Worm (Caenorhabditis elegans) whole organism, late embryonic: Measurements from ENCODE around the gene srh-301.

ENCODE experiments used
- C08G9.2 ChIP-seq: sonication (generic microtip); optimal IDR thresholded peaks from 2 replicates; lab custom pipeline; 2016; ENCODE audit warnings: mild to moderate bottlenecking, missing genetic modification characterization, moderate library complexity, missing compliant biosample characterization
- F13H6.1 ChIP-seq: sonication (generic microtip); optimal IDR thresholded peaks from 2 replicates; lab custom pipeline; 2016; ENCODE audit warnings: missing genetic modification characterization, missing compliant biosample characterization
- K02D7.2 ChIP-seq: sonication (generic microtip); optimal IDR thresholded peaks from 2 replicates; lab custom pipeline; 2017; ENCODE audit warnings: mild to moderate bottlenecking, missing genetic modification characterization, missing compliant biosample characterization
- K09A11.1 ChIP-seq: sonication (generic microtip); optimal IDR thresholded peaks from 2 replicates; lab custom pipeline; 2017; ENCODE audit warnings: antibody characterized with exemption, mild to moderate bottlenecking, missing genetic modification characterization, missing compliant biosample characterization; ENCODE audit not compliant: insufficient read depth
- T23F11.4 ChIP-seq: fragments of 200-800 bp; sonication (Bioruptor generic); optimal IDR thresholded peaks from 2 replicates; lab custom pipeline; 2018; ENCODE audit warnings: mild to moderate bottlenecking, missing genetic modification characterization, missing compliant biosample characterization
- Y22D7AL.16 ChIP-seq: sonication (generic microtip); optimal IDR thresholded peaks from 2 replicates; lab custom pipeline; 2016; ENCODE audit warnings: missing genetic modification characterization, missing compliant biosample characterization
- ama-1 ChIP-seq: fragments of 150-350 bp; optimal IDR thresholded peaks from 2 replicates; lab custom pipeline; 2014
- ceh-19 ChIP-seq: fragments of 200-800 bp; sonication (Bioruptor generic); optimal IDR thresholded peaks from 2 replicates; lab custom pipeline; 2018; ENCODE audit warnings: mild to moderate bottlenecking, missing genetic modification characterization, missing compliant biosample characterization
- ceh-22 ChIP-seq: sonication (generic microtip); optimal IDR thresholded peaks from 2 replicates; lab custom pipeline; 2017; ENCODE audit warnings: missing biosample characterization, missing genetic modification characterization
- ceh-24 ChIP-seq: sonication (generic microtip); optimal IDR thresholded peaks from 2 replicates; lab custom pipeline; 2016; ENCODE audit warnings: mild to moderate bottlenecking, missing genetic modification characterization, missing compliant biosample characterization
- ceh-34 ChIP-seq: sonication (generic microtip); optimal IDR thresholded peaks from 2 replicates; lab custom pipeline; 2016; ENCODE audit warnings: mild to moderate bottlenecking, missing genetic modification characterization, missing compliant biosample characterization
- ceh-45 ChIP-seq: fragments of 200-800 bp; sonication (Bioruptor generic); IDR thresholded peaks from 2 replicates; pipeline ENCODE4 v1.3.6; 2022; ENCODE audit warnings: missing genetic modification reagents, missing genetic modification characterization, missing compliant biosample characterization
- ceh-9 ChIP-seq: sonication (generic microtip); optimal IDR thresholded peaks from 2 replicates; lab custom pipeline; 2016; ENCODE audit warnings: mild to moderate bottlenecking, missing genetic modification characterization, inconsistent platforms, missing compliant biosample characterization
- che-1 ChIP-seq: sonication (generic microtip); optimal IDR thresholded peaks from 2 replicates; lab custom pipeline; 2016; ENCODE audit warnings: mild to moderate bottlenecking, missing genetic modification characterization, missing compliant biosample characterization
- dve-1 ChIP-seq: sonication (generic microtip); optimal IDR thresholded peaks from 2 replicates; lab custom pipeline; 2017; ENCODE audit warnings: antibody characterized with exemption, mild to moderate bottlenecking, missing genetic modification characterization, missing compliant biosample characterization
- elt-4 ChIP-seq: sonication (generic microtip); optimal IDR thresholded peaks from 2 replicates; lab custom pipeline; 2016; ENCODE audit warnings: missing genetic modification characterization, missing compliant biosample characterization
- eyg-1 ChIP-seq: sonication (generic microtip); optimal IDR thresholded peaks from 2 replicates; lab custom pipeline; 2016; ENCODE audit warnings: missing genotype, missing genetic modification characterization, missing compliant biosample characterization
- fkh-10 ChIP-seq: fragments of 150-350 bp; optimal IDR thresholded peaks from 2 replicates; lab custom pipeline; 2014; ENCODE audit warnings: missing biosample characterization, missing genetic modification reagents, missing genetic modification characterization
- gmeb-2 ChIP-seq: sonication (generic microtip); optimal IDR thresholded peaks from 2 replicates; lab custom pipeline; 2016; ENCODE audit warnings: missing genetic modification characterization, inconsistent platforms, missing compliant biosample characterization
- hlh-13 ChIP-seq: fragments of 200-800 bp; sonication (Bioruptor generic); optimal IDR thresholded peaks from 2 replicates; lab custom pipeline; 2018; ENCODE audit warnings: mild to moderate bottlenecking, missing genetic modification characterization, missing compliant biosample characterization
- hlh-15 ChIP-seq: sonication (generic microtip); optimal IDR thresholded peaks from 2 replicates; lab custom pipeline; 2016; ENCODE audit warnings: missing genetic modification characterization, missing compliant biosample characterization
- hlh-8 ChIP-seq: sonication (generic microtip); optimal IDR thresholded peaks from 2 replicates; lab custom pipeline; 2016; ENCODE audit warnings: missing genotype, missing genetic modification characterization, missing compliant biosample characterization
- lim-6 ChIP-seq: sonication (generic microtip); optimal IDR thresholded peaks from 2 replicates; lab custom pipeline; 2016; ENCODE audit warnings: missing genetic modification characterization, missing compliant biosample characterization
- lin-11 ChIP-seq: fragments of 200-800 bp; sonication (Bioruptor generic); optimal IDR thresholded peaks from 2 replicates; lab custom pipeline; 2018; ENCODE audit warnings: mild to moderate bottlenecking, missing genetic modification characterization, missing compliant biosample characterization
- mec-3 ChIP-seq: sonication (generic microtip); optimal IDR thresholded peaks from 2 replicates; lab custom pipeline; 2016; ENCODE audit warnings: borderline replicate concordance, missing genetic modification characterization, missing compliant biosample characterization
- nhr-232 ChIP-seq: sonication (generic microtip); optimal IDR thresholded peaks from 2 replicates; lab custom pipeline; 2016; ENCODE audit warnings: missing genetic modification characterization, missing compliant biosample characterization
- pat-9 ChIP-seq: fragments of 200-800 bp; sonication (Bioruptor generic); optimal IDR thresholded peaks from 2 replicates; lab custom pipeline; 2018; ENCODE audit warnings: mild to moderate bottlenecking, missing genetic modification characterization, moderate library complexity, missing compliant biosample characterization
- pax-1 ChIP-seq: fragments of 150-350 bp; optimal IDR thresholded peaks from 2 replicates; lab custom pipeline; 2014; ENCODE audit warnings: missing biosample characterization, missing genetic modification characterization
- pha-2 ChIP-seq: sonication (generic microtip); optimal IDR thresholded peaks from 2 replicates; lab custom pipeline; 2017; ENCODE audit warnings: mild to moderate bottlenecking, missing genetic modification characterization, missing compliant biosample characterization
- pha-4 ChIP-seq: fragments of 150-350 bp; optimal IDR thresholded peaks from 2 replicates; lab custom pipeline; 2018; ENCODE audit warnings: missing biosample characterization, missing genetic modification reagents, missing genetic modification characterization
- pqm-1 ChIP-seq: sonication (generic microtip); optimal IDR thresholded peaks from 2 replicates; lab custom pipeline; 2016; ENCODE audit warnings: missing genetic modification characterization, missing compliant biosample characterization
- ref-2 ChIP-seq: sonication (generic microtip); optimal IDR thresholded peaks from 2 replicates; lab custom pipeline; 2016; ENCODE audit warnings: missing genetic modification characterization, missing compliant biosample characterization
- rnt-1 ChIP-seq: sonication (generic microtip); optimal IDR thresholded peaks from 2 replicates; lab custom pipeline; 2016; ENCODE audit warnings: missing genetic modification characterization, missing compliant biosample characterization
- sdc-2 ChIP-seq: sonication (generic microtip); optimal IDR thresholded peaks from 2 replicates; lab custom pipeline; 2016; ENCODE audit warnings: missing genotype, missing genetic modification characterization, missing compliant biosample characterization
- sox-2 ChIP-seq: fragments of 200-800 bp; sonication (Bioruptor generic); IDR thresholded peaks from 2 replicates; pipeline ENCODE4 v1.3.6; 2022; ENCODE audit warnings: missing genetic modification reagents, missing genetic modification characterization, missing compliant biosample characterization
- sox-4 ChIP-seq: sonication (generic microtip); optimal IDR thresholded peaks from 2 replicates; lab custom pipeline; 2017; ENCODE audit warnings: mild to moderate bottlenecking, missing genetic modification characterization, inconsistent platforms, missing compliant biosample characterization
- tbx-2 ChIP-seq: sonication (generic microtip); optimal IDR thresholded peaks from 2 replicates; lab custom pipeline; 2016; ENCODE audit warnings: missing genetic modification characterization, missing compliant biosample characterization
- tbx-7 ChIP-seq: sonication (generic microtip); optimal IDR thresholded peaks from 2 replicates; lab custom pipeline; 2016; ENCODE audit warnings: missing genotype, missing genetic modification characterization, missing compliant biosample characterization
- unc-3 ChIP-seq, 2 experiments: fragments of 200-800 bp in 1 of 2; sonication (Bioruptor generic) in 1 of 2; sonication (generic microtip) in 1 of 2; conservative IDR thresholded peaks in 1 of 2; optimal IDR thresholded peaks in 1 of 2; 2 replicates each; pipeline versions ENCODE4 v1.3.6 to Lab custom; 2016 to 2022; ENCODE audit warnings: missing compliant biosample characterization in 2 of 2, missing genetic modification characterization in 2 of 2, missing genetic modification reagents in 1 of 2
- unc-42 ChIP-seq: sonication (generic microtip); optimal IDR thresholded peaks from 2 replicates; lab custom pipeline; 2016; ENCODE audit warnings: missing genotype, missing genetic modification characterization, missing compliant biosample characterization
- unc-55 ChIP-seq: sonication (generic microtip); optimal IDR thresholded peaks from 2 replicates; lab custom pipeline; 2017; ENCODE audit warnings: missing biosample characterization, missing genetic modification reagents, missing genetic modification characterization
- unc-86 ChIP-seq: sonication (generic microtip); optimal IDR thresholded peaks from 2 replicates; lab custom pipeline; 2016; ENCODE audit warnings: missing genetic modification characterization, missing compliant biosample characterization
- zip-5 ChIP-seq: sonication (generic microtip); optimal IDR thresholded peaks from 2 replicates; lab custom pipeline; 2016; ENCODE audit warnings: missing genetic modification characterization, missing compliant biosample characterization
- ztf-16 ChIP-seq: sonication (generic microtip); optimal IDR thresholded peaks from 2 replicates; lab custom pipeline; 2017; ENCODE audit warnings: missing genetic modification characterization, missing compliant biosample characterization

Gene srh-301

ce11 chrV:17857901-17858300 lies 33.2 kb downstream of the srh-301 start (continued):
- no peak for TF ChIP-seq hlh-8 (tag; lab: Kevin White, UChicago)
- TF ChIP-seq tbx-2 (tag; lab: Kevin White, UChicago): peak; percentile 37
- peak; percentile 55 for TF ChIP-seq fkh-10
- TF ChIP-seq lim-6 (tag; lab: Kevin White, UChicago): no peak
- peak; percentile 74 for TF ChIP-seq unc-55 (GFP tag; lab: Kevin White, UChicago)
- peak; percentile 34 for TF ChIP-seq C08G9.2 (tag; lab: Kevin White, UChicago)
- TF ChIP-seq eyg-1 (tag; lab: Kevin White, UChicago): no peak
- TF ChIP-seq pax-1 (tag; lab: Kevin White, UChicago): no peak
- no peak for TF ChIP-seq hlh-15
- no peak for TF ChIP-seq ceh-9
- no peak for TF ChIP-seq zip-5 (tag; lab: Kevin White, UChicago)
- peak; percentile 23 for TF ChIP-seq ceh-19 (GFP tag; lab: Kevin White, UChicago)
- TF ChIP-seq ztf-16 (tag; lab: Kevin White, UChicago): no peak
- no peak for TF ChIP-seq ceh-22 (tag; lab: Kevin White, UChicago)
- no peak for TF ChIP-seq lin-11 (tag; lab: Kevin White, UChicago)
- no peak for TF ChIP-seq sdc-2
- TF ChIP-seq unc-42 (tag; lab: Kevin White, UChicago): peak; percentile 97
- no peak for TF ChIP-seq K09A11.1 (tag; lab: Kevin White, UChicago)
- no peak for TF ChIP-seq sox-4 (tag; lab: Kevin White, UChicago)
- TF ChIP-seq pat-9 (tag; lab: Kevin White, UChicago): no peak
- TF ChIP-seq ref-2 (tag; lab: Kevin White, UChicago): no peak
- no peak for TF ChIP-seq pha-4 (tag; lab: Kevin White, UChicago)
- TF ChIP-seq ceh-24 (tag; lab: Kevin White, UChicago): no peak
- no peak for TF ChIP-seq che-1
- no peak for TF ChIP-seq unc-3 (GFP tag; conservative IDR thresholded peaks at IDR 0.05; lab: Robert Waterston, UW)
- no peak for TF ChIP-seq unc-3 (tag; optimal IDR thresholded peaks at IDR 0.05; lab: Kevin White, UChicago)
- TF ChIP-seq unc-86 (tag; lab: Kevin White, UChicago): peak; percentile 16
- TF ChIP-seq ceh-34 (tag; lab: Kevin White, UChicago): peak; percentile 58
- no peak for TF ChIP-seq hlh-13 (GFP tag; lab: Kevin White, UChicago)
- no peak for TF ChIP-seq ceh-45 (GFP tag; lab: Robert Waterston, UW)
- TF ChIP-seq nhr-232 (tag; lab: Kevin White, UChicago): no peak
- no peak for TF ChIP-seq mec-3 (tag; lab: Kevin White, UChicago)
- no peak for TF ChIP-seq elt-4 (tag; lab: Kevin White, UChicago)
- no peak for TF ChIP-seq sox-2

ce11 chrV:17859065-17859464 lies 34.4 kb downstream of the srh-301 start:
- TF ChIP-seq pha-2 (tag; lab: Kevin White, UChicago) (no peak), rnt-1 (tag; lab: Kevin White, UChicago) (no peak), sdc-2 (no peak), hlh-13 (GFP tag; lab: Kevin White, UChicago) (no peak), K02D7.2 (no peak)

DNA sequence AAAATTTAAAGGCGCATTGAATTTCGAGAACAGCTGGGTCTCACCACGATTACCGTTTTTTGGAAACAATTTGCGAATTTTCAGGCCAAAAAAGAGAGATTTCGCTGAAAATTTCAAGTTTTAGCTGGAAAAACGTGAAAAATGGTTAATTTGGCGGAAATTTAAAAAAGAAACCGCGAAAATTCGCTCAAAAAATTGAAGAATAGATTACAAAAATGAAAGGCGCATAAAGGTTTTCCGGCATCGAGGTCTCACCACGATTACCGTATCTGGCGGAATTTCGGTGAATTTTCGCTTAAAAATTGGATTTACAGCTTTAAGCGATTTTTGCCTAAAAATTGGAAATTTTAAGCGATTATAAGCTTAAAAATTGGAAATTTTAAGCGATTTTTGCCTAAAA lies 34.8 kb downstream of the srh-301 start:
- no peak for TF ChIP-seq ama-1 (lab: Kevin White, UChicago)
- no peak for TF ChIP-seq Y22D7AL.16
- TF ChIP-seq pqm-1: no peak
- TF ChIP-seq T23F11.4 (GFP tag; lab: Kevin White, UChicago): no peak
- no peak for TF ChIP-seq ceh-45 (GFP tag; lab: Robert Waterston, UW)
- TF ChIP-seq sox-2: no peak
- no peak for TF ChIP-seq fkh-10
- no peak for TF ChIP-seq tbx-7 (tag; lab: Kevin White, UChicago)
- no peak for TF ChIP-seq unc-3 (GFP tag; conservative IDR thresholded peaks at IDR 0.05; lab: Robert Waterston, UW)
- no peak for TF ChIP-seq unc-3 (tag; optimal IDR thresholded peaks at IDR 0.05; lab: Kevin White, UChicago)
- no peak for TF ChIP-seq lin-11 (tag; lab: Kevin White, UChicago)
- TF ChIP-seq dve-1 (tag; lab: Kevin White, UChicago): no peak
- no peak for TF ChIP-seq F13H6.1
- TF ChIP-seq gmeb-2 (tag; lab: Kevin White, UChicago): no peak
